Worm (Caenorhabditis elegans) whole organism, late embryonic: Measurements from ENCODE around the gene C11E4.8.

Experiments used
- K02D7.2 ChIP-seq: sonication (generic microtip); optimal IDR thresholded peaks from 2 replicates; lab custom pipeline; 2017; ENCODE audit warnings: mild to moderate bottlenecking, missing genetic modification characterization, missing compliant biosample characterization
- K09A11.1 ChIP-seq: sonication (generic microtip); optimal IDR thresholded peaks from 2 replicates; lab custom pipeline; 2017; ENCODE audit warnings: antibody characterized with exemption, mild to moderate bottlenecking, missing genetic modification characterization, missing compliant biosample characterization; ENCODE audit not compliant: insufficient read depth
- ama-1 ChIP-seq: fragments of 150-350 bp; optimal IDR thresholded peaks from 2 replicates; lab custom pipeline; 2014
- ceh-18 ChIP-seq: sonication (generic microtip); optimal IDR thresholded peaks from 2 replicates; lab custom pipeline; 2016; ENCODE audit warnings: missing genetic modification characterization, missing compliant biosample characterization
- ceh-45 ChIP-seq: fragments of 200-800 bp; sonication (Bioruptor generic); IDR thresholded peaks from 2 replicates; pipeline ENCODE4 v1.3.6; 2022; ENCODE audit warnings: missing genetic modification reagents, missing genetic modification characterization, missing compliant biosample characterization
- dmd-4 ChIP-seq: sonication (generic microtip); optimal IDR thresholded peaks from 2 replicates; lab custom pipeline; 2016; ENCODE audit warnings: borderline replicate concordance, missing genetic modification characterization, missing compliant biosample characterization
- elt-4 ChIP-seq: sonication (generic microtip); optimal IDR thresholded peaks from 2 replicates; lab custom pipeline; 2016; ENCODE audit warnings: missing genetic modification characterization, missing compliant biosample characterization
- fkh-10 ChIP-seq: fragments of 150-350 bp; optimal IDR thresholded peaks from 2 replicates; lab custom pipeline; 2014; ENCODE audit warnings: missing biosample characterization, missing genetic modification reagents, missing genetic modification characterization
- pag-3 ChIP-seq: sonication (generic microtip); optimal IDR thresholded peaks from 2 replicates; lab custom pipeline; 2016; ENCODE audit warnings: missing compliant biosample characterization, missing genetic modification characterization, borderline replicate concordance
- tbx-7 ChIP-seq: sonication (generic microtip); optimal IDR thresholded peaks from 2 replicates; lab custom pipeline; 2016; ENCODE audit warnings: missing genotype, missing genetic modification characterization, missing compliant biosample characterization

DNA sequence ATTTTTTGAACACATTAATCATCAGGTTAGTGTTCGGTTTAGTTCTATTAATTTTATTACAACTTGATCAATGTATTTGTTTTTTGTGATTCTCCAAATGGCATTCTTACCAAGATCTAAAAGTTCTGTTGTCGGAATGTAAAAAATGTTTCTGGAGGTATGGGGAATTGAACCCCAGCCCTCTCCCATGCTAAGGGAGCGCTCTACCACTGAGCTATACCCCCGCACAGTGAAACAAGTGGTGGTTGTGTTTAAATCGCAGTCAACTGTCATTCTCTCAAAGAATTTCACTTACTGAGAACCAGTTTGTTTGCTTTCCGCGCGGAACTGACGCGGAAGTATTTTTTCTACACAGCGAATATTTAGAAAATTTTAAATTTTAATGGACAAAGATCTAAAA, 17.5 kb downstream of the C11E4.8 start:
- peak; percentile 67 for TF ChIP-seq fkh-10
- no peak for TF ChIP-seq ama-1 (lab: Kevin White, UChicago)
- TF ChIP-seq ceh-45: peak; percentile 85
- TF ChIP-seq elt-4 (tag; lab: Kevin White, UChicago): no peak
- TF ChIP-seq K09A11.1 (tag; lab: Kevin White, UChicago): peak; percentile 73
- TF ChIP-seq tbx-7 (tag; lab: Kevin White, UChicago): peak; percentile 27
- TF ChIP-seq pag-3 (tag; lab: Kevin White, UChicago): peak; percentile 79
- peak; percentile 59 for TF ChIP-seq ceh-18 (tag; lab: Kevin White, UChicago)
- TF ChIP-seq K02D7.2 (tag; lab: Kevin White, UChicago): peak; percentile 89
- TF ChIP-seq dmd-4 (tag; lab: Kevin White, UChicago): peak; percentile 85
